Worm (Caenorhabditis elegans) whole organism, young adult: ENCODE results near the gene T06D8.9.

Source experiments
- B0019.2 ChIP-seq: fragments of 200-800 bp; sonication (Bioruptor generic); conservative IDR thresholded peaks from 2 replicates; pipeline ENCODE4 v1.3.6; 2022; ENCODE audit warnings: missing genetic modification reagents, missing genetic modification characterization, missing compliant biosample characterization
- F49E8.2 ChIP-seq: sonication (generic microtip); optimal IDR thresholded peaks from 3 replicates; lab custom pipeline; 2017; ENCODE audit warnings: missing genetic modification characterization, mild to moderate bottlenecking, missing compliant biosample characterization, antibody characterized with exemption, moderate library complexity; ENCODE audit not compliant: insufficient read depth
- K12H6.12 ChIP-seq: fragments of 200-800 bp; sonication (Bioruptor generic); optimal IDR thresholded peaks from 2 replicates; lab custom pipeline; 2018; ENCODE audit warnings: mild to moderate bottlenecking, missing genetic modification characterization, missing compliant biosample characterization
- attf-3 ChIP-seq: fragments of 200-800 bp; sonication (Bioruptor generic); conservative IDR thresholded peaks from 2 replicates; pipeline ENCODE4 v1.3.6; 2022; ENCODE audit warnings: missing genetic modification reagents, missing genetic modification characterization, missing compliant biosample characterization
- attf-6 ChIP-seq: fragments of 200-800 bp; sonication (Bioruptor generic); IDR thresholded peaks from 2 replicates; pipeline ENCODE4 v1.3.6; 2022; ENCODE audit warnings: missing genetic modification reagents, missing genetic modification characterization, missing compliant biosample characterization
- lin-35 ChIP-seq, 3 experiments: fragments of 150-350 bp in 2 of 3; sonication (generic microtip) in 1 of 3; optimal IDR thresholded peaks; 2 replicates each; lab custom pipeline; 2014 to 2018; ENCODE audit warnings: missing biosample characterization in 3 of 3, missing genetic modification characterization in 3 of 3, missing genetic modification reagents in 3 of 3
- madf-3 ChIP-seq: fragments of 200-800 bp; sonication (Bioruptor generic); IDR thresholded peaks from 2 replicates; pipeline ENCODE4 v1.3.6; 2022; ENCODE audit warnings: missing genetic modification reagents, missing genetic modification characterization, missing compliant biosample characterization
- nfya-2 ChIP-seq: fragments of 200-800 bp; sonication (Bioruptor generic); IDR thresholded peaks from 2 replicates; pipeline ENCODE4 v1.3.6; 2022; ENCODE audit warnings: missing genetic modification reagents, missing genetic modification characterization, missing compliant biosample characterization
- nfyb-1 ChIP-seq: fragments of 200-800 bp; sonication (Bioruptor generic); IDR thresholded peaks from 2 replicates; pipeline ENCODE4 v1.3.6; 2022; ENCODE audit warnings: missing genetic modification reagents, missing genetic modification characterization, missing compliant biosample characterization
- snpc-4 ChIP-seq, 5 experiments: fragments of 150-350 bp in 1 of 5; sonication (generic microtip) in 4 of 5; optimal IDR thresholded peaks; 2 replicates each; lab custom pipeline; 2014 to 2018; ENCODE audit warnings: missing genetic modification characterization in 5 of 5, missing biosample characterization in 3 of 5, antibody characterized with exemption in 2 of 5, mild to moderate bottlenecking in 2 of 5, missing compliant biosample characterization in 2 of 5, missing genotype in 2 of 5, moderate library complexity in 2 of 5, missing genetic modification reagents in 1 of 5
- unc-62 ChIP-seq: fragments of 150-350 bp; optimal IDR thresholded peaks from 2 replicates; lab custom pipeline; 2014; ENCODE audit warnings: missing biosample characterization, missing genetic modification reagents, missing genetic modification characterization
- zfh-2 ChIP-seq: fragments of 200-800 bp; sonication (Bioruptor generic); conservative IDR thresholded peaks from 2 replicates; pipeline ENCODE4 v1.3.6; 2022; ENCODE audit warnings: missing genetic modification reagents, missing genetic modification characterization, missing compliant biosample characterization
- ztf-3 ChIP-seq: fragments of 200-800 bp; sonication (Bioruptor generic); optimal IDR thresholded peaks from 2 replicates; lab custom pipeline; 2018; ENCODE audit warnings: mild to moderate bottlenecking, missing genetic modification characterization, missing compliant biosample characterization

DNA sequence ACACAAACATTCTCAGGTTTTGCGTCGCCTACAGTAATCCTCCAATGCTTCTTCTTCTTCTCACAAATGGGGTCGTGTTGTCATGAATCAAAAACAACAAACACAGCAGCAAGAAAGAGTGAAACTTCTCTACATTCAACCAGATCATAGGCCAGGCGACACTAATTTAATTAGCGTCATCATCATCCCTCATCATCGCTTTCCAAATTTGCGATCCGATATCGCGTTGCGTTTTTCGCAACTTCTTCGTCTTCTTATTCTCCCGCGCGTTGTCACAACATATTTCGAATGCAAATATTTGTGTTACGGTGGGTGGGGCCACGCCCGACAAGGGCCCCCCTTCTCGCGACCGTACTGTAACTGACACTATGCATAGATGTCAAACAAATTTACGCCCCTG is 47.0 kb downstream of the T06D8.9 start:
- TF ChIP-seq attf-6 (GFP tag; lab: Robert Waterston, UW) (no peak), unc-62 (no peak), nfya-2 (GFP tag; lab: Robert Waterston, UW) (no peak), lin-35 (GFP tag; optimal IDR thresholded peaks at IDR 0.05; lab: Kevin White, UChicago) (no peak), nfyb-1 (GFP tag; lab: Robert Waterston, UW) (no peak), zfh-2 (GFP tag; lab: Robert Waterston, UW) (no peak), K12H6.12 (no peak), B0019.2 (GFP tag; lab: Robert Waterston, UW) (no peak), attf-3 (GFP tag; lab: Robert Waterston, UW) (no peak), F49E8.2 (tag; lab: Kevin White, UChicago) (no peak), ztf-3 (GFP tag; lab: Kevin White, UChicago) (no peak), madf-3 (GFP tag; lab: Robert Waterston, UW) (no peak), snpc-4 (GFP tag; optimal IDR thresholded peaks at IDR 0.05; lab: Kevin White, UChicago) (no peak), snpc-4 (tag; optimal IDR thresholded peaks at IDR 0.05; lab: Kevin White, UChicago) (no peak)
